Fruit fly (Drosophila melanogaster): Measurements from ENCODE around the gene RpS27A.

The RpS27A gene

DNA sequence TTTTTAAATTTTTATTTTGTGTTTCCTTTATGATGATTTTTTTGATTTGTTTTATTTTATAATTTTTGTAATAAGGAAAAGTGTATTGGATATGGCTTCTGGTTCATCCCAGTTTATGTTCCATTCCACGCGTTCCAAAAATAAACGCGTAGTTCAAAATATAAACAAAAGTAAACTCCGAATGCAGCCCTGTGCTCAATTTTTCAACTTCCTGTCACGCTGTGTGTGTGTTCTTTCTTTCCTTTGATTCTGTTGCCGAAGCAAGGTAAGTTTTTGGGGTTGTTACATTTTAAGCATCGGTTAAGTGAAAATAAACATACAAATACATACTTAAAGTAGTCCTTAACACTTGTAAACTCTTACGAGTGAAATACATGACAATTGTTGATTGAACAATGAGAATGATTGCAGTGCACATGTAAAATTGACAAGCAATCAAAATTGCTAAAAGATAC lies at the start of gene RpS27A, which contains the start of gene Ip259 (continued):
- TF ChIP-seq CG10321 (GFP tag; IDR thresholded peaks at IDR 0.05): peak; percentile 44; the same call in 1 of the 2 replicates
- peak; percentile 33 for TF ChIP-seq Hr3 (GFP tag; optimal IDR thresholded peaks at IDR 0.05)
- peak; percentile 55 for TF ChIP-seq az2 (GFP tag; optimal IDR thresholded peaks at IDR 0.05)
- TF ChIP-seq CG31365 (tag; optimal IDR thresholded peaks at IDR 0.05): peak; percentile 42
- peak; percentile 48; the same call in 1 of the 2 replicates for TF ChIP-seq MBD-R2 (GFP tag; IDR thresholded peaks at IDR 0.05)
- TF ChIP-seq fu2 (GFP tag; optimal IDR thresholded peaks at IDR 0.05): peak; percentile 69
- TF ChIP-seq Scr (GFP tag; IDR thresholded peaks at IDR 0.05; ENCODE audit: partially characterized antibody): no peak
- TF ChIP-seq CG6654 (GFP tag; optimal IDR thresholded peaks at IDR 0.05): peak; percentile 22
- TF ChIP-seq Doc2 (GFP tag; IDR thresholded peaks at IDR 0.05): no peak
- no peak for TF ChIP-seq corto (GFP tag; optimal IDR thresholded peaks at IDR 0.05)
- no peak; the same call in 1 of the 2 replicates for TF ChIP-seq ap (GFP tag; IDR thresholded peaks at IDR 0.05)
- TF ChIP-seq CG1792 (GFP tag; optimal IDR thresholded peaks at IDR 0.05): peak; percentile 15
- peak; percentile 46 for TF ChIP-seq twi (tag; optimal IDR thresholded peaks at IDR 0.05)
- no peak; the same call in 1 of the 2 replicates for TF ChIP-seq CG10366 (GFP tag; IDR thresholded peaks at IDR 0.05)
- no peak for TF ChIP-seq vnd (GFP tag; IDR thresholded peaks at IDR 0.05; ENCODE audit: partially characterized antibody)
- TF ChIP-seq Blimp-1 (GFP tag; optimal IDR thresholded peaks at IDR 0.05): no peak
- peak; percentile 97 for TF ChIP-seq Med (GFP tag)
- peak; percentile 66 for TF ChIP-seq tap (tag; optimal IDR thresholded peaks at IDR 0.05)
- TF ChIP-seq Ptx1 (GFP tag; IDR thresholded peaks at IDR 0.05): peak; percentile 71; the same call in 1 of the 2 replicates
- peak; percentile 96 for TF ChIP-seq CG17802 (tag; optimal IDR thresholded peaks at IDR 0.05)
- TF ChIP-seq Bdp1 (GFP tag; optimal IDR thresholded peaks at IDR 0.05): no peak
- no peak for TF ChIP-seq ATbp (GFP tag; optimal IDR thresholded peaks at IDR 0.05)
- no peak for TF ChIP-seq CG18599 (GFP tag; optimal IDR thresholded peaks at IDR 0.05)
- peak; percentile 71 for TF ChIP-seq CG6854 (GFP tag; optimal IDR thresholded peaks at IDR 0.05)
- peak; percentile 86; the same call in 1 of the 2 replicates for TF ChIP-seq Rfx (GFP tag; IDR thresholded peaks at IDR 0.05)
- TF ChIP-seq CG13424 (tag; optimal IDR thresholded peaks at IDR 0.05): peak; percentile 45
- no peak for TF ChIP-seq usp (GFP tag; optimal IDR thresholded peaks at IDR 0.05)
- peak in 1 of 2 experiments; percentile 64 for TF ChIP-seq Eip74EF (GFP tag; optimal IDR thresholded peaks at IDR 0.05)
- peak; percentile 71 for TF ChIP-seq dmrt11E (tag; optimal IDR thresholded peaks at IDR 0.05)
- TF ChIP-seq Hr78 (GFP tag; optimal IDR thresholded peaks at IDR 0.05): no peak
- TF ChIP-seq CG16863 (GFP tag; optimal IDR thresholded peaks at IDR 0.05): peak; percentile 47
- TF ChIP-seq inv (GFP tag; IDR thresholded peaks at IDR 0.05; ENCODE audit: partially characterized antibody): no peak
- TF ChIP-seq psq (GFP tag; optimal IDR thresholded peaks at IDR 0.05): peak; percentile 27
- TF ChIP-seq Optix (GFP tag; IDR thresholded peaks at IDR 0.05): peak; percentile 77; the same call in 2 of the 3 replicates
- TF ChIP-seq CG9215 (GFP tag; IDR thresholded peaks at IDR 0.05): no peak
- peak; percentile 80 for TF ChIP-seq Hsf (GFP tag; optimal IDR thresholded peaks at IDR 0.05)
- peak in 1 of 2 experiments; percentile 77 for TF ChIP-seq eve (GFP tag; optimal IDR thresholded peaks at IDR 0.05)
- TF ChIP-seq sisA (GFP tag; IDR thresholded peaks at IDR 0.05): no peak; the same call in 1 of the 2 replicates
- TF ChIP-seq CkIIα-i1 (GFP tag; IDR thresholded peaks at IDR 0.05): no peak
- peak; percentile 57 for TF ChIP-seq zfh2 (GFP tag; optimal IDR thresholded peaks at IDR 0.05)
- no peak for TF ChIP-seq ERR (GFP tag; optimal IDR thresholded peaks at IDR 0.05)
- peak; percentile 84 for TF ChIP-seq sob (GFP tag; IDR thresholded peaks at IDR 0.05)
- TF ChIP-seq yki (optimal IDR thresholded peaks at IDR 0.05): no peak
- peak; percentile 64; the same call in 1 of the 2 replicates for TF ChIP-seq sim (GFP tag; IDR thresholded peaks at IDR 0.05)
- TF ChIP-seq Dref (GFP tag; IDR thresholded peaks at IDR 0.05): peak; percentile 57
- TF ChIP-seq Chrac-16 (GFP tag; optimal IDR thresholded peaks at IDR 0.05): peak; percentile 52
- no peak for TF ChIP-seq CG12769 (tag; optimal IDR thresholded peaks at IDR 0.05)
- TF ChIP-seq Bteb2 (GFP tag; optimal IDR thresholded peaks at IDR 0.05): peak; percentile 55
- no peak for TF ChIP-seq Dll (GFP tag; IDR thresholded peaks at IDR 0.05; ENCODE audit: partially characterized antibody)
- peak; percentile 69 for TF ChIP-seq nau (GFP tag; optimal IDR thresholded peaks at IDR 0.05)
- peak; percentile 98 for TF ChIP-seq Ets65A (GFP tag)
